Fruit fly (Drosophila melanogaster) whole organism, embryonic: ENCODE measurements around the gene Spt20.

Experiments
- BtbVII ChIP-seq: fragments of 200-800 bp; sonication (Bioruptor generic); optimal IDR thresholded peaks from 3 replicates; lab custom pipeline; 2017; ENCODE audit warnings: missing biosample characterization, mild to moderate bottlenecking, missing genetic modification characterization
- CG10267 ChIP-seq: fragments of 200-800 bp; sonication (Bioruptor generic); optimal IDR thresholded peaks from 2 replicates; lab custom pipeline; 2018; ENCODE audit warnings: missing biosample characterization, mild to moderate bottlenecking, missing genetic modification characterization, moderate library complexity
- CG10462 ChIP-seq: fragments of 200-800 bp; sonication (Bioruptor generic); optimal IDR thresholded peaks from 2 replicates; lab custom pipeline; 2016; ENCODE audit warnings: missing biosample characterization, missing genetic modification characterization
- CG10543 ChIP-seq: fragments of 200-800 bp; sonication (Bioruptor generic); optimal IDR thresholded peaks from 3 replicates; lab custom pipeline; 2017; ENCODE audit warnings: missing biosample characterization, mild to moderate bottlenecking, missing genetic modification characterization, moderate library complexity
- CG10959 ChIP-seq: fragments of 200-800 bp; sonication (Bioruptor generic); IDR thresholded peaks from 2 replicates; pipeline ENCODE4 v1.3.6; 2022; ENCODE audit warnings: missing biosample characterization, missing genetic modification characterization
- CG11085 ChIP-seq: fragments of 200-800 bp; sonication (Bioruptor generic); IDR thresholded peaks from 2 replicates; pipeline ENCODE4 v1.3.6; 2022; ENCODE audit warnings: missing biosample characterization, missing genetic modification characterization
- CG11093 ChIP-seq: fragments of 200-800 bp; sonication (Bioruptor generic); IDR thresholded peaks from 3 replicates; pipeline ENCODE4 v1.3.6; 2022; ENCODE audit warnings: missing biosample characterization, missing genetic modification characterization
- CG11456 ChIP-seq: fragments of 200-800 bp; sonication (Bioruptor generic); IDR thresholded peaks from 3 replicates; pipeline ENCODE4 v1.3.6; 2022; ENCODE audit warnings: missing biosample characterization, missing genetic modification characterization
- CG12071 ChIP-seq: fragments of 200-800 bp; sonication (Bioruptor generic); optimal IDR thresholded peaks from 3 replicates; lab custom pipeline; 2018; ENCODE audit warnings: missing biosample characterization, mild to moderate bottlenecking, missing genetic modification characterization
- CG12219 ChIP-seq: fragments of 200-800 bp; sonication (Bioruptor generic); optimal IDR thresholded peaks from 3 replicates; lab custom pipeline; 2018; ENCODE audit warnings: missing biosample characterization, mild to moderate bottlenecking, missing genetic modification characterization
- CG12299 ChIP-seq: fragments of 200-800 bp; sonication (Bioruptor generic); optimal IDR thresholded peaks from 2 replicates; lab custom pipeline; 2018; ENCODE audit warnings: missing biosample characterization, mild to moderate bottlenecking, missing genetic modification characterization
- CG1233 ChIP-seq: fragments of 200-800 bp; sonication (Bioruptor generic); optimal IDR thresholded peaks from 4 replicates; lab custom pipeline; 2018; ENCODE audit warnings: missing biosample characterization, mild to moderate bottlenecking, missing genetic modification characterization
- CG13296 ChIP-seq: fragments of 200-800 bp; sonication (Bioruptor generic); optimal IDR thresholded peaks from 3 replicates; lab custom pipeline; 2018; ENCODE audit warnings: missing biosample characterization, mild to moderate bottlenecking, missing genetic modification characterization
- CG1603 ChIP-seq: fragments of 200-800 bp; sonication (Bioruptor generic); optimal IDR thresholded peaks from 2 replicates; lab custom pipeline; 2019; ENCODE audit warnings: missing biosample characterization, mild to moderate bottlenecking, missing genetic modification characterization, moderate library complexity
- CG16779 ChIP-seq: fragments of 200-800 bp; sonication (Bioruptor generic); IDR thresholded peaks from 2 replicates; pipeline ENCODE4 v1.3.6; 2022; ENCODE audit warnings: missing biosample characterization, missing genetic modification characterization
- CG17361 ChIP-seq: fragments of 200-800 bp; sonication (Bioruptor generic); IDR thresholded peaks from 3 replicates; pipeline ENCODE4 v1.3.6; 2022; ENCODE audit warnings: missing biosample characterization, missing genetic modification characterization
- CG17568 ChIP-seq: fragments of 200-800 bp; sonication (Bioruptor generic); optimal IDR thresholded peaks from 2 replicates; lab custom pipeline; 2018; ENCODE audit warnings: missing biosample characterization, mild to moderate bottlenecking, missing genetic modification characterization, moderate library complexity
- CG17802 ChIP-seq: fragments of 200-800 bp; sonication (Bioruptor generic); optimal IDR thresholded peaks from 2 replicates; lab custom pipeline; 2018; ENCODE audit warnings: missing biosample characterization, mild to moderate bottlenecking, missing genetic modification characterization, moderate library complexity
- CG1792 ChIP-seq: fragments of 200-800 bp; sonication (Bioruptor generic); optimal IDR thresholded peaks from 2 replicates; lab custom pipeline; 2016; ENCODE audit warnings: missing biosample characterization, missing genetic modification characterization
- CG18476 ChIP-seq: fragments of 200-800 bp; sonication (Bioruptor generic); optimal IDR thresholded peaks from 2 replicates; lab custom pipeline; 2016; ENCODE audit warnings: missing biosample characterization, mild to moderate bottlenecking, missing genetic modification characterization
- CG5953 ChIP-seq: fragments of 200-800 bp; sonication (Bioruptor generic); IDR thresholded peaks from 2 replicates; pipeline ENCODE4 v1.3.6; 2022; ENCODE audit warnings: missing biosample characterization, missing genetic modification characterization
- CG7963 ChIP-seq: fragments of 200-800 bp; sonication (Bioruptor generic); IDR thresholded peaks from 3 replicates; pipeline ENCODE4 v1.3.6; 2022; ENCODE audit warnings: missing biosample characterization, missing genetic modification characterization; ENCODE audit not compliant: partially characterized antibody
- CG8290 ChIP-seq, 3 experiments: fragments of 200-800 bp; sonication (Bioruptor generic); optimal IDR thresholded peaks; 2 replicates each; lab custom pipeline; 2016 to 2019; ENCODE audit warnings: missing biosample characterization in 3 of 3, missing genetic modification characterization in 3 of 3, mild to moderate bottlenecking in 2 of 3, moderate library complexity in 1 of 3
- CG8388 ChIP-seq: fragments of 200-800 bp; sonication (Bioruptor generic); optimal IDR thresholded peaks from 2 replicates; lab custom pipeline; 2019; ENCODE audit warnings: missing biosample characterization, mild to moderate bottlenecking, missing genetic modification characterization, moderate library complexity
- CG9437 ChIP-seq: fragments of 200-800 bp; sonication (Bioruptor generic); optimal IDR thresholded peaks from 2 replicates; lab custom pipeline; 2018; ENCODE audit warnings: missing biosample characterization, mild to moderate bottlenecking, missing genetic modification characterization
- Dek ChIP-seq: fragments of 200-800 bp; sonication (Bioruptor generic); optimal IDR thresholded peaks from 3 replicates; lab custom pipeline; 2019; ENCODE audit warnings: missing biosample characterization, mild to moderate bottlenecking, missing genetic modification characterization, moderate library complexity
- E2f1 ChIP-seq: fragments of 200-800 bp; sonication (Bioruptor generic); IDR thresholded peaks from 2 replicates; pipeline ENCODE4 v1.3.6; 2022; ENCODE audit warnings: missing biosample characterization, missing genetic modification characterization
- Fer3 ChIP-seq: fragments of 200-800 bp; sonication (Bioruptor generic); optimal IDR thresholded peaks from 2 replicates; lab custom pipeline; 2018; ENCODE audit warnings: missing biosample characterization, mild to moderate bottlenecking, missing genetic modification characterization, moderate library complexity
- Gug ChIP-seq: fragments of 200-800 bp; sonication (Bioruptor generic); IDR thresholded peaks from 4 replicates; pipeline ENCODE4 v1.3.6; 2022; ENCODE audit warnings: missing biosample characterization, missing genetic modification characterization
- HmgZ ChIP-seq: fragments of 200-800 bp; sonication (Bioruptor generic); optimal IDR thresholded peaks from 2 replicates; lab custom pipeline; 2018; ENCODE audit warnings: missing biosample characterization, mild to moderate bottlenecking, missing genetic modification characterization
- Hr3 ChIP-seq: fragments of 200-800 bp; sonication (Bioruptor generic); optimal IDR thresholded peaks from 3 replicates; lab custom pipeline; 2016; ENCODE audit warnings: missing biosample characterization, missing genetic modification characterization
- Meics ChIP-seq: fragments of 200-800 bp; sonication (Bioruptor generic); optimal IDR thresholded peaks from 2 replicates; lab custom pipeline; 2017; ENCODE audit warnings: missing biosample characterization, mild to moderate bottlenecking, missing genetic modification characterization
- Myb ChIP-seq: fragments of 200-800 bp; sonication (Bioruptor generic); optimal IDR thresholded peaks from 2 replicates; lab custom pipeline; 2016; ENCODE audit warnings: missing biosample characterization, missing genetic modification characterization
- Taf1 ChIP-seq: fragments of 200-800 bp; sonication (Bioruptor generic); IDR thresholded peaks from 2 replicates; pipeline ENCODE4 v1.3.6; 2022; ENCODE audit warnings: missing biosample characterization, missing genetic modification characterization
- aop ChIP-seq: fragments of 200-800 bp; sonication (Bioruptor generic); IDR thresholded peaks from 2 replicates; pipeline ENCODE4 v1.3.6; 2022; ENCODE audit warnings: missing biosample characterization, missing genetic modification characterization
- bowl ChIP-seq: fragments of 200-800 bp; sonication (Bioruptor generic); IDR thresholded peaks from 2 replicates; pipeline ENCODE4 v1.3.6; 2022; ENCODE audit warnings: missing biosample characterization, missing genetic modification characterization
- chinmo ChIP-seq: fragments of 200-800 bp; sonication (Bioruptor generic); IDR thresholded peaks from 4 replicates; pipeline ENCODE4 v1.3.6; 2022; ENCODE audit warnings: missing biosample characterization, missing genetic modification characterization; ENCODE audit not compliant: partially characterized antibody
- ci ChIP-seq: fragments of 200-800 bp; sonication (Bioruptor generic); IDR thresholded peaks from 3 replicates; pipeline ENCODE4 v1.3.6; 2022; ENCODE audit warnings: missing biosample characterization, missing genetic modification characterization
- fru ChIP-seq: fragments of >200 bp; optimal IDR thresholded peaks from 2 replicates; lab custom pipeline; 2017
- lola ChIP-seq, 3 experiments: fragments of >200 bp in 2 of 3; fragments of 200-800 bp in 1 of 3; sonication (Bioruptor generic) in 1 of 3; optimal IDR thresholded peaks; 2 replicates each; lab custom pipeline; 2017 to 2019; ENCODE audit warnings: missing biosample characterization in 3 of 3, missing genetic modification characterization in 3 of 3, mild to moderate bottlenecking in 1 of 3, moderate library complexity in 1 of 3
- nmo ChIP-seq: fragments of 200-800 bp; sonication (Bioruptor generic); optimal IDR thresholded peaks from 2 replicates; lab custom pipeline; 2018; ENCODE audit warnings: missing biosample characterization, mild to moderate bottlenecking, missing genetic modification characterization, moderate library complexity
- psq ChIP-seq: fragments of 200-800 bp; sonication (Bioruptor generic); optimal IDR thresholded peaks from 2 replicates; lab custom pipeline; 2017; ENCODE audit warnings: missing biosample characterization, missing genetic modification characterization
- pum ChIP-seq: fragments of 200-800 bp; sonication (Bioruptor generic); optimal IDR thresholded peaks from 2 replicates; lab custom pipeline; 2016; ENCODE audit warnings: missing biosample characterization, missing genetic modification characterization
- ro ChIP-seq: fragments of 200-800 bp; sonication (Bioruptor generic); IDR thresholded peaks from 2 replicates; pipeline ENCODE4 v1.3.6; 2022; ENCODE audit warnings: missing biosample characterization, missing genetic modification characterization
- sens ChIP-seq: fragments of 200-800 bp; sonication (Bioruptor generic); peaks from one replicate; lab custom pipeline; 2016; ENCODE audit warnings: missing biosample characterization, missing genetic modification characterization
- shn ChIP-seq: fragments of 200-800 bp; sonication (Bioruptor generic); optimal IDR thresholded peaks from 3 replicates; lab custom pipeline; 2016; ENCODE audit warnings: missing biosample characterization, missing genetic modification characterization
- sob ChIP-seq: fragments of 200-800 bp; sonication (Bioruptor generic); IDR thresholded peaks from 2 replicates; pipeline ENCODE4 v1.3.6; 2022; ENCODE audit warnings: missing biosample characterization, missing genetic modification characterization
- sr ChIP-seq: fragments of 200-800 bp; sonication (Bioruptor generic); IDR thresholded peaks from 3 replicates; pipeline ENCODE4 v1.3.6; 2022; ENCODE audit warnings: missing biosample characterization, missing genetic modification characterization
- wor ChIP-seq: fragments of 200-800 bp; sonication (Bioruptor generic); IDR thresholded peaks from 2 replicates; pipeline ENCODE4 v1.3.6; 2022; ENCODE audit warnings: missing biosample characterization, missing genetic modification characterization
- z ChIP-seq: fragments of 200-800 bp; sonication (Bioruptor generic); IDR thresholded peaks from 3 replicates; pipeline ENCODE4 v1.3.6; 2022; ENCODE audit warnings: missing biosample characterization, missing genetic modification characterization
- zen ChIP-seq: fragments of 200-800 bp; sonication (Bioruptor generic); optimal IDR thresholded peaks from 3 replicates; lab custom pipeline; 2018; ENCODE audit warnings: missing biosample characterization, mild to moderate bottlenecking, missing genetic modification characterization, moderate library complexity

Spt20 gene

dm6 chr3L:13494363-13495015 is 8.0 kb upstream of the Spt20 start (continued):
- TF ChIP-seq CG9437 (GFP tag; lab: Kevin White, UChicago) (no peak), pum (GFP tag; lab: Kevin White, UChicago) (no peak), sr (GFP tag; lab: Robert Waterston, UW) (0 out of 3 replicates have a peak, but pooled peaks have one; percentile 15), CG8388 (GFP tag; lab: Kevin White, UChicago) (no peak), CG8290 (GFP tag; optimal IDR thresholded peaks at IDR 0.05; lab: Kevin White, UChicago) (no peak), CG8290 (tag; optimal IDR thresholded peaks at IDR 0.05; lab: Kevin White, UChicago) (peak in 1 of 2 experiments; percentile 28), aop (no peak), CG17568 (GFP tag; lab: Kevin White, UChicago) (no peak), CG18476 (no peak), CG13296 (GFP tag; lab: Kevin White, UChicago) (peak; percentile 1), zen (no peak), CG1233 (GFP tag; lab: Kevin White, UChicago) (no peak), CG17361 (GFP tag; lab: Robert Waterston, UW) (no peak), psq (GFP tag; lab: Kevin White, UChicago) (no peak), CG16779 (GFP tag; lab: Robert Waterston, UW) (no peak), ro (GFP tag; lab: Robert Waterston, UW) (no peak), Myb (GFP tag; lab: Kevin White, UChicago) (no peak), CG10543 (GFP tag; lab: Kevin White, UChicago) (peak; percentile 66), wor (GFP tag; lab: Robert Waterston, UW) (no peak), Dek (tag; lab: Kevin White, UChicago) (no peak), E2f1 (GFP tag; lab: Robert Waterston, UW) (no peak), CG17802 (tag; lab: Kevin White, UChicago) (no peak), BtbVII (GFP tag; lab: Kevin White, UChicago) (peak; percentile 21), Meics (GFP tag; lab: Kevin White, UChicago) (no peak), Fer3 (tag; lab: Kevin White, UChicago) (no peak), CG7963 (GFP tag; lab: Robert Waterston, UW) (no peak), fru (lab: Kevin White, UChicago) (no peak), CG11456 (GFP tag; lab: Robert Waterston, UW) (no peak), Taf1 (GFP tag; lab: Robert Waterston, UW) (no peak), lola (GFP tag; optimal IDR thresholded peaks at IDR 0.05; lab: Kevin White, UChicago) (no peak), CG12219 (GFP tag; lab: Kevin White, UChicago) (no peak), chinmo (GFP tag; lab: Robert Waterston, UW) (peak; percentile 64; the same call in 1 of the 4 replicates), CG11085 (GFP tag; lab: Robert Waterston, UW) (no peak), Hr3 (GFP tag; lab: Kevin White, UChicago) (no peak), sob (GFP tag; lab: Robert Waterston, UW) (no peak), sens (GFP tag; lab: Kevin White, UChicago) (peak; percentile 40), bowl (no peak), CG12299 (tag; lab: Kevin White, UChicago) (no peak), CG1603 (tag; lab: Kevin White, UChicago) (peak; percentile 4), HmgZ (tag; lab: Kevin White, UChicago) (no peak), shn (GFP tag; lab: Kevin White, UChicago) (no peak), Gug (GFP tag; lab: Robert Waterston, UW) (no peak), ci (GFP tag; lab: Robert Waterston, UW) (peak; percentile 45; the same call in 2 of the 3 replicates), CG11093 (no peak), nmo (no peak), CG10959 (GFP tag; lab: Robert Waterston, UW) (no peak), CG10267 (tag; lab: Kevin White, UChicago) (no peak), CG12071 (no peak), CG5953 (GFP tag; lab: Robert Waterston, UW) (no peak), CG1792 (GFP tag; lab: Kevin White, UChicago) (no peak), CG10462 (GFP tag; lab: Kevin White, UChicago) (no peak), z (no peak)
